Worm (Caenorhabditis elegans): Measurements from ENCODE around the gene Y50E8A.12.

DNA sequence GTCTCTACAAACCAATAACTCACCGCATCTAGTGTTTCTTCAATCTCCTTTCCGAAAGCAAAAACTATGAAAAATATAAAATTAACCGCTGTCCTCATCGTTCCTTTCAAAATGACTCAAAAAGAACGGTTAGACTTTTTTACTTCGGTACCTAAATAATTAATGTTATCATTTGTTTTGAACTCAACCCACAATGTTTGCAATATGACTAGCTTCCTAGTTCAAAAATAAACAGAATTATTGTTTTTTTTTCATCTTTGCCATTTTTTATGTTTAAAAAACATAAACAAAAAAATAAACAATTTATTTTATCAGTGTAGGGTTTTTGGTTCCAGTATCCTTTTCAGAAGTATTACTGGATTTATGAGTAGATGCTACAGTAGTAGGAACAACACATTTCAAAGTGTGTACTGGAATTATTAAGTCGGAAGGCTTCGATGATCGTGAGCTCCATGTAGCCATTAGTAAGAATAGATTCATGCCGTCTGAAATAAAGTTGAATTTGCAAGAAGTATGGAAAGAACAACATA lies 35.3 kb downstream of the Y50E8A.12 start, which contains the start of the genes lipl-8 and Y50E8A.22:
- TF ChIP-seq zip-4 (GFP tag; optimal IDR thresholded peaks at IDR 0.05) (no peak), unc-62 (GFP tag; optimal IDR thresholded peaks at IDR 0.05) (no peak), elt-3 (tag; optimal IDR thresholded peaks at IDR 0.05) (no peak), nhr-84 (tag; optimal IDR thresholded peaks at IDR 0.05) (no peak), mdl-1 (tag; optimal IDR thresholded peaks at IDR 0.05) (no peak)
